Fruit fly (Drosophila melanogaster) whole organism, adult: Measurements from ENCODE around the gene GckIII.

Source experiments
- CG11617 ChIP-seq: fragments of 200-800 bp; sonication (Bioruptor generic); optimal IDR thresholded peaks from 2 replicates; lab custom pipeline; 2017; ENCODE audit warnings: mild to moderate bottlenecking, missing biosample characterization, missing genetic modification reagents, missing genetic modification characterization
- CG12768 ChIP-seq: fragments of 200-800 bp; sonication (Bioruptor generic); optimal IDR thresholded peaks from 2 replicates; lab custom pipeline; 2017; ENCODE audit warnings: missing biosample characterization, missing genetic modification characterization, mild to moderate bottlenecking, moderate library complexity, missing genetic modification reagents
- CG14711 ChIP-seq: fragments of 200-800 bp; sonication (Bioruptor generic); optimal IDR thresholded peaks from 2 replicates; lab custom pipeline; 2018; ENCODE audit warnings: missing biosample characterization, mild to moderate bottlenecking, missing genetic modification characterization, moderate library complexity
- CG1620 ChIP-seq: fragments of 200-800 bp; sonication (Bioruptor generic); optimal IDR thresholded peaks from 2 replicates; lab custom pipeline; 2016; ENCODE audit warnings: missing biosample characterization, missing genetic modification characterization
- CG33017 ChIP-seq: fragments of 200-800 bp; sonication (Bioruptor generic); optimal IDR thresholded peaks from 2 replicates; lab custom pipeline; 2018; ENCODE audit warnings: missing biosample characterization, mild to moderate bottlenecking, missing genetic modification characterization, moderate library complexity
- CG5204 ChIP-seq: fragments of 200-800 bp; sonication (Bioruptor generic); optimal IDR thresholded peaks from 2 replicates; lab custom pipeline; 2016; ENCODE audit warnings: missing biosample characterization, missing genetic modification characterization
- CG7045 ChIP-seq: fragments of 200-800 bp; sonication (Bioruptor generic); optimal IDR thresholded peaks from 2 replicates; lab custom pipeline; 2017; ENCODE audit warnings: missing biosample characterization, mild to moderate bottlenecking, missing genetic modification characterization
- CG7101 ChIP-seq: fragments of 200-800 bp; sonication (Bioruptor generic); optimal IDR thresholded peaks from 2 replicates; lab custom pipeline; 2018; ENCODE audit warnings: missing biosample characterization, mild to moderate bottlenecking, missing genetic modification characterization, moderate library complexity
- Clk ChIP-seq: fragments of 200-800 bp; sonication (Bioruptor generic); optimal IDR thresholded peaks from 2 replicates; lab custom pipeline; 2017; ENCODE audit warnings: missing biosample characterization, missing genetic modification characterization
- Crg-1 ChIP-seq: fragments of 200-800 bp; sonication (Bioruptor generic); optimal IDR thresholded peaks from 2 replicates; lab custom pipeline; 2016; ENCODE audit warnings: missing biosample characterization, missing genetic modification characterization
- Hr96 ChIP-seq: fragments of 200-800 bp; sonication (Bioruptor generic); optimal IDR thresholded peaks from 2 replicates; lab custom pipeline; 2016; ENCODE audit warnings: missing biosample characterization, missing genetic modification characterization
- Mnt ChIP-seq: fragments of 200-800 bp; sonication (Bioruptor generic); optimal IDR thresholded peaks from 2 replicates; lab custom pipeline; 2016; ENCODE audit warnings: missing biosample characterization, mild to moderate bottlenecking, missing genetic modification characterization
- bab1 ChIP-seq: fragments of 200-800 bp; sonication (Bioruptor generic); optimal IDR thresholded peaks from 3 replicates; lab custom pipeline; 2019; ENCODE audit warnings: missing biosample characterization, mild to moderate bottlenecking, missing genetic modification characterization, moderate library complexity
- cic ChIP-seq: fragments of 200-800 bp; sonication (Bioruptor generic); optimal IDR thresholded peaks from 2 replicates; lab custom pipeline; 2017; ENCODE audit warnings: missing biosample characterization, mild to moderate bottlenecking, missing genetic modification characterization, moderate library complexity
- cnc ChIP-seq, 2 experiments: fragments of >200 bp; optimal IDR thresholded peaks; 2 replicates each; lab custom pipeline; 2017
- kay ChIP-seq: fragments of 200-800 bp; sonication (Bioruptor generic); peaks from one replicate; lab custom pipeline; 2016; ENCODE audit warnings: missing biosample characterization, missing genetic modification characterization, borderline replicate concordance
- ovo ChIP-seq: fragments of 200-800 bp; sonication (Bioruptor generic); optimal IDR thresholded peaks from 2 replicates; lab custom pipeline; 2016; ENCODE audit warnings: missing biosample characterization, missing genetic modification characterization
- pad ChIP-seq: fragments of 200-800 bp; sonication (Bioruptor generic); optimal IDR thresholded peaks from 3 replicates; lab custom pipeline; 2017; ENCODE audit warnings: missing biosample characterization, missing genetic modification characterization, mild to moderate bottlenecking, moderate library complexity, missing genetic modification reagents
- tj ChIP-seq: fragments of 200-800 bp; sonication (Bioruptor generic); optimal IDR thresholded peaks from 3 replicates; lab custom pipeline; 2017; ENCODE audit warnings: missing biosample characterization, mild to moderate bottlenecking, missing genetic modification characterization, moderate library complexity
- toe ChIP-seq: fragments of 200-800 bp; sonication (Bioruptor generic); optimal IDR thresholded peaks from 2 replicates; lab custom pipeline; 2016; ENCODE audit warnings: missing biosample characterization, missing genetic modification characterization

The GckIII gene

dm6 chr3R:17056905-17057251 lies 28.4 kb upstream of the GckIII start:
- TF ChIP-seq Hr96 (no peak), CG33017 (no peak), CG12768 (GFP tag; lab: Kevin White, UChicago) (no peak), bab1 (GFP tag; lab: Kevin White, UChicago) (no peak), CG5204 (GFP tag; lab: Kevin White, UChicago) (no peak), Clk (GFP tag; lab: Kevin White, UChicago) (no peak), CG11617 (GFP tag; lab: Kevin White, UChicago) (no peak), CG7101 (no peak), Mnt (GFP tag; lab: Kevin White, UChicago) (no peak), Crg-1 (no peak), cic (no peak), CG14711 (tag; lab: Kevin White, UChicago) (no peak), CG1620 (GFP tag; lab: Kevin White, UChicago) (no peak), tj (GFP tag; lab: Kevin White, UChicago) (no peak), cnc (optimal IDR thresholded peaks at IDR 0.05; lab: Kevin White, UChicago) (no peak), toe (GFP tag; lab: Kevin White, UChicago) (no peak), kay (no peak), CG7045 (GFP tag; lab: Kevin White, UChicago) (no peak), ovo (GFP tag; lab: Kevin White, UChicago) (no peak)

- TF ChIP-seq cic (peak; percentile 58), Crg-1 (peak; percentile 28), CG14711 (tag; lab: Kevin White, UChicago) (no peak), CG12768 (GFP tag; lab: Kevin White, UChicago) (peak; percentile 57), Clk (GFP tag; lab: Kevin White, UChicago) (no peak), CG33017 (peak; percentile 4), CG7101 (peak; percentile 34), pad (GFP tag; lab: Kevin White, UChicago) (peak; percentile 1), Hr96 (no peak), cnc (optimal IDR thresholded peaks at IDR 0.05; lab: Kevin White, UChicago) (no peak), Mnt (GFP tag; lab: Kevin White, UChicago) (peak; percentile 78), ovo (GFP tag; lab: Kevin White, UChicago) (no peak), kay (no peak), tj (GFP tag; lab: Kevin White, UChicago) (peak; percentile 68), CG5204 (GFP tag; lab: Kevin White, UChicago) (peak; percentile 52), CG11617 (GFP tag; lab: Kevin White, UChicago) (peak; percentile 56), toe (GFP tag; lab: Kevin White, UChicago) (peak; percentile 33), CG1620 (GFP tag; lab: Kevin White, UChicago) (no peak), bab1 (GFP tag; lab: Kevin White, UChicago) (no peak)
These were observed 26.1 kb upstream of the GckIII start for dm6 chr3R:17059100-17059810.

- TF ChIP-seq cnc (optimal IDR thresholded peaks at IDR 0.05; lab: Kevin White, UChicago) (peak; percentile 4 to 56), Mnt (GFP tag; lab: Kevin White, UChicago) (peak; percentile 69), Hr96 (no peak)
These were observed 25.5 kb upstream of the GckIII start for dm6 chr3R:17059811-17060169.

- TF ChIP-seq CG33017 = no peak
- no peak for TF ChIP-seq CG14711 (tag; lab: Kevin White, UChicago)
- TF ChIP-seq CG11617 (GFP tag; lab: Kevin White, UChicago) = peak; percentile 51
- TF ChIP-seq kay = peak; percentile 68
- peak; percentile 74 for TF ChIP-seq CG5204 (GFP tag; lab: Kevin White, UChicago)
- peak; percentile 25 for TF ChIP-seq CG7101
- peak; percentile 12 for TF ChIP-seq toe (GFP tag; lab: Kevin White, UChicago)
- TF ChIP-seq cic = no peak
- no peak for TF ChIP-seq cnc (optimal IDR thresholded peaks at IDR 0.05; lab: Kevin White, UChicago)
- peak; percentile 42 for TF ChIP-seq Hr96
- no peak for TF ChIP-seq Clk (GFP tag; lab: Kevin White, UChicago)
- no peak for TF ChIP-seq Crg-1
- TF ChIP-seq CG12768 (GFP tag; lab: Kevin White, UChicago) = no peak
- TF ChIP-seq tj (GFP tag; lab: Kevin White, UChicago) = no peak
- peak; percentile 46 for TF ChIP-seq CG7045 (GFP tag; lab: Kevin White, UChicago)
- no peak for TF ChIP-seq bab1 (GFP tag; lab: Kevin White, UChicago)
- no peak for TF ChIP-seq pad (GFP tag; lab: Kevin White, UChicago)
- TF ChIP-seq ovo (GFP tag; lab: Kevin White, UChicago) = no peak
- TF ChIP-seq CG1620 (GFP tag; lab: Kevin White, UChicago) = no peak
- TF ChIP-seq Mnt (GFP tag; lab: Kevin White, UChicago) = no peak
These were observed 25.1 kb upstream of the GckIII start for dm6 chr3R:17060244-17060664.

dm6 chr3R:17060809-17061394 lies 24.4 kb upstream of the GckIII start:
- TF ChIP-seq Mnt (GFP tag; lab: Kevin White, UChicago) = peak; percentile 64
- TF ChIP-seq cic = peak; percentile 85
- TF ChIP-seq CG14711 (tag; lab: Kevin White, UChicago) = no peak

- no peak for TF ChIP-seq tj (GFP tag; lab: Kevin White, UChicago)
These were observed 23.5 kb upstream of the GckIII start for dm6 chr3R:17061736-17062371.
